Worm (Caenorhabditis elegans): ENCODE measurements around the gene iff-1.

Gene iff-1

ce11 chrIII:9711163-9711562 is 35.8 kb downstream of the iff-1 start:
- TF ChIP-seq lin-15B (tag; optimal IDR thresholded peaks at IDR 0.05): no peak
- no peak for TF ChIP-seq unc-62 (GFP tag; optimal IDR thresholded peaks at IDR 0.05)
- TF ChIP-seq nhr-28 (tag; optimal IDR thresholded peaks at IDR 0.05): no peak
- TF ChIP-seq egl-13 (tag; optimal IDR thresholded peaks at IDR 0.05): no peak
- no peak for TF ChIP-seq mef-2 (tag; optimal IDR thresholded peaks at IDR 0.05)
- no peak for TF ChIP-seq isw-1 (GFP tag; IDR thresholded peaks at IDR 0.05)
- TF ChIP-seq alr-1 (tag; optimal IDR thresholded peaks at IDR 0.05; ENCODE audit: borderline replicate concordance): no peak
- TF ChIP-seq unc-86 (tag; optimal IDR thresholded peaks at IDR 0.05): no peak
- TF ChIP-seq nhr-90 (tag; optimal IDR thresholded peaks at IDR 0.05; ENCODE audit: poor library complexity): no peak
- TF ChIP-seq nhr-237 (tag; optimal IDR thresholded peaks at IDR 0.05): no peak
- TF ChIP-seq lsy-2 (tag; optimal IDR thresholded peaks at IDR 0.05): no peak
- no peak for TF ChIP-seq efl-3 (GFP tag; optimal IDR thresholded peaks at IDR 0.05)

ce11 chrIII:9705157-9705905 is 41.7 kb downstream of the iff-1 start:
- no peak for TF ChIP-seq isw-1 (GFP tag; IDR thresholded peaks at IDR 0.05)
- TF ChIP-seq blmp-1 (tag; optimal IDR thresholded peaks at IDR 0.05): peak; percentile 41

ce11 chrIII:9704606-9704938 is 42.4 kb downstream of the iff-1 start:
- no peak for TF ChIP-seq unc-62 (GFP tag; optimal IDR thresholded peaks at IDR 0.05)
- no peak for TF ChIP-seq mef-2 (tag; optimal IDR thresholded peaks at IDR 0.05)
- TF ChIP-seq lin-14 (GFP tag; optimal IDR thresholded peaks at IDR 0.05): peak; percentile 1
- no peak for TF ChIP-seq nhr-19 (GFP tag; conservative IDR thresholded peaks at IDR 0.05)
- no peak for TF ChIP-seq nhr-20 (tag; optimal IDR thresholded peaks at IDR 0.05)
- TF ChIP-seq fkh-8 (tag; optimal IDR thresholded peaks at IDR 0.05): no peak
- TF ChIP-seq efl-1 (optimal IDR thresholded peaks at IDR 0.05): no peak
- TF ChIP-seq efl-1 (GFP tag; optimal IDR thresholded peaks at IDR 0.05 in 1 of 2): peak in 1 of 2 experiments; percentile 51
- TF ChIP-seq mdl-1 (tag; optimal IDR thresholded peaks at IDR 0.05): no peak
- TF ChIP-seq pqm-1 (tag; optimal IDR thresholded peaks at IDR 0.05): no peak
- TF ChIP-seq egl-13 (tag; optimal IDR thresholded peaks at IDR 0.05): no peak
- no peak for TF ChIP-seq snpc-4 (tag; optimal IDR thresholded peaks at IDR 0.05)
- no peak for TF ChIP-seq nhr-47 (tag; optimal IDR thresholded peaks at IDR 0.05)

ce11 chrIII:9703747-9704605 is 43.0 kb downstream of the iff-1 start:
- TF ChIP-seq dpl-1 (GFP tag; optimal IDR thresholded peaks at IDR 0.05): peak in 1 of 3 experiments; percentile 6
- TF ChIP-seq nhr-71 (tag; optimal IDR thresholded peaks at IDR 0.05): peak; percentile 51
- TF ChIP-seq mef-2 (tag; optimal IDR thresholded peaks at IDR 0.05): no peak
- no peak for TF ChIP-seq unc-130 (tag; optimal IDR thresholded peaks at IDR 0.05)
- no peak for TF ChIP-seq pqm-1 (tag; optimal IDR thresholded peaks at IDR 0.05)
- TF ChIP-seq nhr-28 (tag; optimal IDR thresholded peaks at IDR 0.05): no peak
- no peak for TF ChIP-seq efl-1 (optimal IDR thresholded peaks at IDR 0.05)
- TF ChIP-seq efl-1 (GFP tag; optimal IDR thresholded peaks at IDR 0.05 in 1 of 2): peak in 1 of 2 experiments; percentile 61
- no peak for TF ChIP-seq nhr-237 (tag; optimal IDR thresholded peaks at IDR 0.05)
- TF ChIP-seq fkh-8 (tag; optimal IDR thresholded peaks at IDR 0.05): peak; percentile 82
- TF ChIP-seq ama-1 (optimal IDR thresholded peaks at IDR 0.05): no peak
- TF ChIP-seq nhr-84 (tag; optimal IDR thresholded peaks at IDR 0.05): no peak
- TF ChIP-seq tbx-2 (tag; optimal IDR thresholded peaks at IDR 0.05): peak; percentile 62
- peak; percentile 45 for TF ChIP-seq swsn-7 (tag; optimal IDR thresholded peaks at IDR 0.05)
- peak; percentile 14 for TF ChIP-seq F16B12.6 (tag; optimal IDR thresholded peaks at IDR 0.05)
- TF ChIP-seq lin-39 (tag; optimal IDR thresholded peaks at IDR 0.05): no peak
- TF ChIP-seq fkh-10 (GFP tag; optimal IDR thresholded peaks at IDR 0.05): peak; percentile 38
- peak; percentile 59 for TF ChIP-seq unc-86 (tag; optimal IDR thresholded peaks at IDR 0.05)
- no peak for TF ChIP-seq nhr-12 (tag; optimal IDR thresholded peaks at IDR 0.05)
- TF ChIP-seq dsc-1 (tag; optimal IDR thresholded peaks at IDR 0.05): peak; percentile 76
- TF ChIP-seq sptf-1 (tag; optimal IDR thresholded peaks at IDR 0.05): no peak
- peak; percentile 40 for TF ChIP-seq lin-13 (GFP tag; optimal IDR thresholded peaks at IDR 0.05)
- peak; percentile 14 to 25 for TF ChIP-seq lin-35 (GFP tag; optimal IDR thresholded peaks at IDR 0.05)
- TF ChIP-seq sox-4 (tag; optimal IDR thresholded peaks at IDR 0.05): peak; percentile 8
- TF ChIP-seq ceh-8 (GFP tag; optimal IDR thresholded peaks at IDR 0.05): peak; percentile 70
- TF ChIP-seq snu-23 (GFP tag; optimal IDR thresholded peaks at IDR 0.05): peak; percentile 37
- TF ChIP-seq ceh-88 (GFP tag; IDR thresholded peaks at IDR 0.05): 0 out of 2 replicates have a peak, but pooled peaks have one; percentile 14
- no peak for TF ChIP-seq tlp-1 (tag; optimal IDR thresholded peaks at IDR 0.05)
- peak; percentile 24 for TF ChIP-seq nhr-20 (tag; optimal IDR thresholded peaks at IDR 0.05)
- no peak for TF ChIP-seq nhr-77 (tag; optimal IDR thresholded peaks at IDR 0.05)

Measured in whole organism, L1 larva.